Comparison of ENCODE assay signal across 1 fruit fly cellular context in the genomic region with DNA sequence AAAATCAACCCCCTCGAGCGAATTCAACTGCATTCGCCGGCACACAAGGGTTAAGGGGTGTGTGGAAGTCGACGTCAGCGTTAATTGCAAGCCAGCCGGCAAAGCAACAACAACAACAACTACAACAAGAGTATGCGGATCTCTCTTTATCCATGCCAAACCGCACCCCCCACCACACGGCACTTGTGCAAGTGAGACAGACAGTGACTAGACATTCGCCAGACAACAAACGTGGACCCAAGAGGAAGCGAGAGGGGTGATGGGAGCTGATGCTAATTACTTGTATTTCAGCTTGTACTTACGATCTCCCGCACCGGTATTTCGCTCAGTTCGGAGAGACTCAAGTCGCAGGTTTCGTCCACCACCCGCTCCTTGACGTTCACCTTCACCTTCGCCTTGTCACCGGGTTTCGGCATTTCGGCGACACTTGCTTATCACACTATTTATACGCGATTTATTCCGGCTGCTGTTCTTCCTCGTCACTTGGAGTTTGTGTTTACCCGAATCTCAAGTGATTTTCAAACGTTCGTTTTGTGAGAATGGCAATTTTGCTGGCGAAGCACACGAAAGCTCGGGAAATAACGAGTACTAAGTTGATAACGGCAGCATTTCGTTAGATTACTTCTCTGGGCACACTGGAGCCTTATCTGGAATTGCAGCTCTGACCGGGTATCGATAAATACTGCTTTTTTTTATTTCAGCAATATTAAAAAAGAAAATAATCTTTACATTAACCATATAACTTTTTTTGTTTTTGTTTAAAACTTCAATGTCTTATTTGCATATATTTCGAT.
TF ChIP-seq lines count a peak whose summit lies in the region.

A gene (minus strand): TSS at position 547 of the 794 bp plus-strand sequence.

TF ChIP-seq in whole organism, embryonic, 481 proteins besides CTCF, POLR2A, EP300 and RAD21 (continued from another document):
- TF ChIP-seq nerfin-1 (tag; optimal IDR thresholded peaks at IDR 0.05; lab: Kevin White, UChicago) (peak; percentile 50), YL-1 (GFP tag; optimal IDR thresholded peaks at IDR 0.05; lab: Kevin White, UChicago) (peak; percentile 60), fru (optimal IDR thresholded peaks at IDR 0.05; lab: Kevin White, UChicago) (no peak), CG12104 (GFP tag; optimal IDR thresholded peaks at IDR 0.05; lab: Kevin White, UChicago) (peak; percentile 7), pum (GFP tag; optimal IDR thresholded peaks at IDR 0.05; lab: Kevin White, UChicago) (no peak), Abd-B (GFP tag; optimal IDR thresholded peaks at IDR 0.05; lab: Kevin White, UChicago) (no peak), Xrp1 (GFP tag; IDR thresholded peaks at IDR 0.05; lab: Robert Waterston, UW) (0 out of 2 replicates have a peak, but pooled peaks have one; percentile 18), lab (GFP tag; optimal IDR thresholded peaks at IDR 0.05; lab: Kevin White, UChicago) (peak; percentile 35), Hr51 (GFP tag; optimal IDR thresholded peaks at IDR 0.05; lab: Kevin White, UChicago) (peak in 1 of 2 experiments; percentile 18), CG10543 (GFP tag; optimal IDR thresholded peaks at IDR 0.05; lab: Kevin White, UChicago) (peak; percentile 62), CG17328 (GFP tag; IDR thresholded peaks at IDR 0.05; lab: Robert Waterston, UW) (no peak), pros (GFP tag; optimal IDR thresholded peaks at IDR 0.05; lab: Kevin White, UChicago) (peak; percentile 95), CG4404 (GFP tag; IDR thresholded peaks at IDR 0.05; lab: Robert Waterston, UW) (no peak), CG16813 (GFP tag; IDR thresholded peaks at IDR 0.05; lab: Robert Waterston, UW; ENCODE audit: partially characterized antibody) (0 out of 3 replicates have a peak, but pooled peaks have one; percentile 18), CG8290 (GFP tag; optimal IDR thresholded peaks at IDR 0.05; lab: Kevin White, UChicago) (peak; percentile 17), CG8290 (tag; optimal IDR thresholded peaks at IDR 0.05; lab: Kevin White, UChicago) (peak in 1 of 2 experiments; percentile 48), CG8924 (tag; optimal IDR thresholded peaks at IDR 0.05; lab: Kevin White, UChicago) (peak; percentile 43), Atf6 (GFP tag; IDR thresholded peaks at IDR 0.05; lab: Robert Waterston, UW) (0 out of 2 replicates have a peak, but pooled peaks have one; percentile 6), Sry-δ (GFP tag; optimal IDR thresholded peaks at IDR 0.05; lab: Kevin White, UChicago) (peak; percentile 54), ranshi (GFP tag; IDR thresholded peaks at IDR 0.05; lab: Robert Waterston, UW) (0 out of 2 replicates have a peak, but pooled peaks have one; percentile 8), eve (GFP tag; optimal IDR thresholded peaks at IDR 0.05; lab: Kevin White, UChicago) (no peak), unc-4 (GFP tag; IDR thresholded peaks at IDR 0.05; lab: Robert Waterston, UW; ENCODE audit: partially characterized antibody) (peak; percentile 52; the same call in 1 of the 2 replicates), sens (GFP tag; lab: Kevin White, UChicago) (peak; percentile 84), ash1 (GFP tag; optimal IDR thresholded peaks at IDR 0.05; lab: Kevin White, UChicago) (no peak), gfzf (GFP tag; optimal IDR thresholded peaks at IDR 0.05; lab: Kevin White, UChicago) (peak; percentile 94), CG1233 (GFP tag; optimal IDR thresholded peaks at IDR 0.05; lab: Kevin White, UChicago) (peak; percentile 56), Trl (optimal IDR thresholded peaks at IDR 0.05; lab: Kevin White, UChicago) (peak in 1 of 2 experiments; percentile 20), Trl (GFP tag; optimal IDR thresholded peaks at IDR 0.05; lab: Kevin White, UChicago) (no peak), pho (GFP tag; optimal IDR thresholded peaks at IDR 0.05; lab: Kevin White, UChicago) (peak; percentile 18), Pdp1 (GFP tag; optimal IDR thresholded peaks at IDR 0.05; lab: Kevin White, UChicago) (peak in 1 of 2 experiments; percentile 50), Med (GFP tag; lab: Kevin White, UChicago) (peak; percentile 97), Hmr (GFP tag; optimal IDR thresholded peaks at IDR 0.05; lab: Kevin White, UChicago) (peak; percentile 48), MESR4 (GFP tag; optimal IDR thresholded peaks at IDR 0.05; lab: Kevin White, UChicago) (peak; percentile 35), Sin3A (optimal IDR thresholded peaks at IDR 0.05; lab: Kevin White, UChicago) (peak; percentile 52), gro (GFP tag; optimal IDR thresholded peaks at IDR 0.05; lab: Kevin White, UChicago) (peak; percentile 52), sob (GFP tag; IDR thresholded peaks at IDR 0.05; lab: Robert Waterston, UW) (0 out of 2 replicates have a peak, but pooled peaks have one; percentile 14), CG13775 (GFP tag; optimal IDR thresholded peaks at IDR 0.05; lab: Kevin White, UChicago) (no peak), tna (GFP tag; IDR thresholded peaks at IDR 0.05; lab: Robert Waterston, UW; ENCODE audit: partially characterized antibody) (no peak), grn (GFP tag; optimal IDR thresholded peaks at IDR 0.05; lab: Kevin White, UChicago) (peak; percentile 59), Ets97D (GFP tag; optimal IDR thresholded peaks at IDR 0.05; lab: Kevin White, UChicago) (peak; percentile 98), CG10959 (GFP tag; IDR thresholded peaks at IDR 0.05; lab: Robert Waterston, UW) (peak; percentile 74; the same call in 1 of the 2 replicates), CG12391 (tag; optimal IDR thresholded peaks at IDR 0.05; lab: Kevin White, UChicago) (peak; percentile 24), Poxn (GFP tag; IDR thresholded peaks at IDR 0.05; lab: Robert Waterston, UW) (no peak), E2f2 (GFP tag; IDR thresholded peaks at IDR 0.05; lab: Robert Waterston, UW) (peak; percentile 73), CHES-1-like (GFP tag; optimal IDR thresholded peaks at IDR 0.05; lab: Kevin White, UChicago) (peak; percentile 33), Dp (GFP tag; optimal IDR thresholded peaks at IDR 0.05; lab: Kevin White, UChicago) (peak; percentile 67), CG4360 (GFP tag; IDR thresholded peaks at IDR 0.05; lab: Robert Waterston, UW) (peak; percentile 94), cas (GFP tag; IDR thresholded peaks at IDR 0.05; lab: Robert Waterston, UW) (no peak), Dad (GFP tag; optimal IDR thresholded peaks at IDR 0.05; lab: Kevin White, UChicago) (peak; percentile 32), nom (GFP tag; optimal IDR thresholded peaks at IDR 0.05; lab: Kevin White, UChicago) (peak; percentile 72), gce (GFP tag; IDR thresholded peaks at IDR 0.05; lab: Robert Waterston, UW) (no peak), CG10366 (GFP tag; IDR thresholded peaks at IDR 0.05; lab: Robert Waterston, UW) (0 out of 2 replicates have a peak, but pooled peaks have one; percentile 3), lbe (GFP tag; optimal IDR thresholded peaks at IDR 0.05; lab: Kevin White, UChicago) (peak; percentile 37), crol (GFP tag; IDR thresholded peaks at IDR 0.05; lab: Robert Waterston, UW) (peak; percentile 88), CG17829 (tag; optimal IDR thresholded peaks at IDR 0.05; lab: Kevin White, UChicago) (peak; percentile 20), CG43689 (GFP tag; IDR thresholded peaks at IDR 0.05; lab: Robert Waterston, UW) (no peak), CG34422 (GFP tag; IDR thresholded peaks at IDR 0.05; lab: Robert Waterston, UW) (peak; percentile 54; the same call in 1 of the 3 replicates), CG2712 (tag; optimal IDR thresholded peaks at IDR 0.05; lab: Kevin White, UChicago) (peak; percentile 31), vnd (GFP tag; IDR thresholded peaks at IDR 0.05; lab: Robert Waterston, UW; ENCODE audit: partially characterized antibody) (peak; percentile 41; the same call in 1 of the 3 replicates), CG2116 (GFP tag; optimal IDR thresholded peaks at IDR 0.05; lab: Kevin White, UChicago) (peak; percentile 97), CG10431 (GFP tag; optimal IDR thresholded peaks at IDR 0.05; lab: Kevin White, UChicago) (peak; percentile 50), CG6654 (GFP tag; optimal IDR thresholded peaks at IDR 0.05; lab: Kevin White, UChicago) (no peak), CG2678 (tag; optimal IDR thresholded peaks at IDR 0.05; lab: Kevin White, UChicago) (no peak), Xbp1 (GFP tag; optimal IDR thresholded peaks at IDR 0.05; lab: Kevin White, UChicago) (peak; percentile 0), fd102C (GFP tag; optimal IDR thresholded peaks at IDR 0.05; lab: Kevin White, UChicago) (peak; percentile 36), CG1792 (GFP tag; optimal IDR thresholded peaks at IDR 0.05; lab: Kevin White, UChicago) (no peak), PHDP (tag; optimal IDR thresholded peaks at IDR 0.05; lab: Kevin White, UChicago) (no peak), amos (GFP tag; IDR thresholded peaks at IDR 0.05; lab: Robert Waterston, UW; ENCODE audit: partially characterized antibody) (peak; percentile 58; the same call in 1 of the 2 replicates), onecut (GFP tag; IDR thresholded peaks at IDR 0.05; lab: Robert Waterston, UW) (no peak)
